Fruit fly (Drosophila melanogaster): ENCODE results near the gene Rab1.
A peak's percentile ranks its signal among the peaks of the same experiment; 100 is the strongest.

Gene Rab1

DNA sequence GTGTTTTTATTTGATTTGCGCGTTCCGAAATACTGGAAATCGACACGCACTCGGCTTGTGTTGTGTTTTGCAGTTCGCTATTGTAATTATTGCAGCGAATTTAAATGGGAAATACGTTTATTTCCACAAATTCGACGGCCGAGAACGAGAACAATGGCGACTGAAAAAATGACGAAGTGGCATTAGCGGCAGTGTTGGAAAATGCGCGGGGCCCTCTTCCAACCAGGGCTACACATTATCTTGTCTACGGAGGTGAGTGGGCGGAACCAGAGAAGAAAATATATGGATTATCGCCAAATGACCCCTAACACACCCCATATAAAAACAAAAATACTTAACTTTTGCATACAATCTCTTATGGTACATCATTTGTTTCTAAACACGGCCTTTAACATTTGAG lies at the start of gene Rab1 (continued):
- TF ChIP-seq GATAe (GFP tag; conservative IDR thresholded peaks at IDR 0.05): no peak
- no peak for TF ChIP-seq CG6854 (GFP tag; optimal IDR thresholded peaks at IDR 0.05)
- TF ChIP-seq sima (GFP tag; optimal IDR thresholded peaks at IDR 0.05): no peak
- TF ChIP-seq ash1 (GFP tag; optimal IDR thresholded peaks at IDR 0.05): peak; percentile 28
- TF ChIP-seq rib (GFP tag; IDR thresholded peaks at IDR 0.05): peak; percentile 42; the same call in 1 of the 2 replicates
- TF ChIP-seq sens (GFP tag): peak; percentile 1
- TF ChIP-seq Doc2 (GFP tag; IDR thresholded peaks at IDR 0.05): no peak
- TF ChIP-seq CG14860 (GFP tag; IDR thresholded peaks at IDR 0.05; ENCODE audit: partially characterized antibody): no peak
- no peak for TF ChIP-seq CG11504 (tag; optimal IDR thresholded peaks at IDR 0.05)
- no peak for TF ChIP-seq exex (tag; optimal IDR thresholded peaks at IDR 0.05)
- no peak for TF ChIP-seq Dip2 (GFP tag; IDR thresholded peaks at IDR 0.05)
- TF ChIP-seq CG6254 (GFP tag; optimal IDR thresholded peaks at IDR 0.05): no peak
- peak; percentile 45 for TF ChIP-seq CG18599 (GFP tag; optimal IDR thresholded peaks at IDR 0.05)
- no peak for TF ChIP-seq her (GFP tag; optimal IDR thresholded peaks at IDR 0.05)
- TF ChIP-seq CG4360 (GFP tag; IDR thresholded peaks at IDR 0.05): peak; percentile 31; the same call in 1 of the 2 replicates
- no peak for TF ChIP-seq E2f1 (GFP tag; IDR thresholded peaks at IDR 0.05)
- TF ChIP-seq Dek (tag; optimal IDR thresholded peaks at IDR 0.05): peak; percentile 18
- no peak; the same call in 1 of the 2 replicates for TF ChIP-seq sisA (GFP tag; IDR thresholded peaks at IDR 0.05)
- TF ChIP-seq emc (GFP tag; optimal IDR thresholded peaks at IDR 0.05): no peak
- no peak for TF ChIP-seq CG3838 (GFP tag; optimal IDR thresholded peaks at IDR 0.05)
- TF ChIP-seq CG31441 (GFP tag; IDR thresholded peaks at IDR 0.05): no peak
- no peak for TF ChIP-seq hbn (GFP tag; IDR thresholded peaks at IDR 0.05; ENCODE audit: partially characterized antibody)
- TF ChIP-seq mirr (GFP tag; optimal IDR thresholded peaks at IDR 0.05): peak; percentile 51
- no peak for TF ChIP-seq fd96Cb (tag; optimal IDR thresholded peaks at IDR 0.05)
- TF ChIP-seq Bgb (GFP tag; IDR thresholded peaks at IDR 0.05; ENCODE audit: partially characterized antibody): peak; percentile 32; the same call in 1 of the 2 replicates
- no peak for TF ChIP-seq CG15601 (tag; optimal IDR thresholded peaks at IDR 0.05)
- no peak for TF ChIP-seq CG15073 (GFP tag; optimal IDR thresholded peaks at IDR 0.05)
- peak; percentile 28 for TF ChIP-seq CG13894 (tag; optimal IDR thresholded peaks at IDR 0.05)
- TF ChIP-seq cad (GFP tag; optimal IDR thresholded peaks at IDR 0.05): no peak
- TF ChIP-seq CG4424 (GFP tag; optimal IDR thresholded peaks at IDR 0.05): peak; percentile 24
- no peak for TF ChIP-seq Tbp (GFP tag; optimal IDR thresholded peaks at IDR 0.05)
- TF ChIP-seq Awh (GFP tag; IDR thresholded peaks at IDR 0.05): no peak
- TF ChIP-seq Side (GFP tag; optimal IDR thresholded peaks at IDR 0.05): peak; percentile 64
- no peak for TF ChIP-seq z (GFP tag; IDR thresholded peaks at IDR 0.05)
- TF ChIP-seq kni (GFP tag; optimal IDR thresholded peaks at IDR 0.05): peak; percentile 36
- no peak for TF ChIP-seq CG1024 (GFP tag; IDR thresholded peaks at IDR 0.05)
- TF ChIP-seq nau (GFP tag; optimal IDR thresholded peaks at IDR 0.05): no peak
- TF ChIP-seq Atf3 (GFP tag; optimal IDR thresholded peaks at IDR 0.05): no peak
- peak; percentile 74 for TF ChIP-seq pzg (GFP tag; optimal IDR thresholded peaks at IDR 0.05)
- TF ChIP-seq CG15479 (GFP tag; optimal IDR thresholded peaks at IDR 0.05): no peak
- no peak for TF ChIP-seq Jarid2 (GFP tag; optimal IDR thresholded peaks at IDR 0.05)
- no peak for TF ChIP-seq CG34224 (GFP tag; IDR thresholded peaks at IDR 0.05; ENCODE audit: partially characterized antibody)
- TF ChIP-seq tna (GFP tag; IDR thresholded peaks at IDR 0.05; ENCODE audit: partially characterized antibody): 0 out of 2 replicates have a peak, but pooled peaks have one; percentile 16
- no peak for TF ChIP-seq Lpt (GFP tag; optimal IDR thresholded peaks at IDR 0.05)
- peak; percentile 61 for TF ChIP-seq CG3281 (GFP tag; optimal IDR thresholded peaks at IDR 0.05)
- no peak for TF ChIP-seq CG2875 (GFP tag; optimal IDR thresholded peaks at IDR 0.05)
- no peak for TF ChIP-seq CG16815 (GFP tag; optimal IDR thresholded peaks at IDR 0.05)
- no peak for TF ChIP-seq CG8359 (GFP tag; optimal IDR thresholded peaks at IDR 0.05; ENCODE audit: borderline replicate concordance)
- TF ChIP-seq CG17385 (GFP tag; optimal IDR thresholded peaks at IDR 0.05): peak; percentile 19
- TF ChIP-seq Ets97D (GFP tag; optimal IDR thresholded peaks at IDR 0.05): peak; percentile 63
- no peak for TF ChIP-seq schlank (tag; optimal IDR thresholded peaks at IDR 0.05)

Data from whole organism, embryonic.